Fruit fly (Drosophila melanogaster) whole organism: ENCODE measurements around the gene CG46458.

Source experiments
- CG8478 ChIP-seq: fragments of >200 bp; optimal IDR thresholded peaks from 2 replicates; lab custom pipeline; 2018; ENCODE audit warnings: inconsistent platforms
- pan ChIP-seq: fragments of >200 bp; optimal IDR thresholded peaks from 2 replicates; lab custom pipeline; 2017
- psq ChIP-seq: fragments of >200 bp; optimal IDR thresholded peaks from 2 replicates; lab custom pipeline; 2017
- usp ChIP-seq: fragments of >200 bp; optimal IDR thresholded peaks from 2 replicates; lab custom pipeline; 2017; ENCODE audit warnings: missing biosample characterization, missing genetic modification characterization, mixed read lengths

DNA sequence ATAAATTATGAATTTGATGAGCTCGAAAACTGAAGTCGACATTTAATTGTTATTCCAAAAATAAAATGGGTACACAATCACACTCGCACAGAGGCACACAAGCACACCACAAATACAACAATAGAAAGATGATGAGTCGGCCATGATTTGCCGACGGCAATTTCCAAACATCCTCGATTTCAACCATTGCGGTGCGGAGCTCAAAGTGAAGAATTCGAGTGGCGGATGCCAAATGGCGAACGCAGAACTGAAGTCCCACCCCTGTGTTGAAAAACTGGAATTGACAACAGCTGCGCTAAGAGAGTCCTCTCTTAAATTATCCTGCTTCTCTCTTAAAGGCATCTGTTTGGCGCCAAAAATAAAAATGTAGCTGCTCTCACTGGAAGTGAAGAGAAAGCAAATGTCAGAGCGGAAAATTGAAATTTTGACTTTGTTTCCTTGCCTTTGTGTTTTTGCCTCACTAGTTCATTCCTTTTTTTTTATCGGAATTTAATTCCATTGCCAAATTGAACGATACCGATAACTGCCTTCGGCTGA is 8.5 kb upstream of the CG46458 start:
- TF ChIP-seq CG8478 (lab: Kevin White, UChicago) (no peak), psq (lab: Kevin White, UChicago) (no peak), pan (no peak), usp (no peak)
